Worm (Caenorhabditis elegans) whole organism, L4 larva: ENCODE measurements around the gene srz-94.

Experiments
- arid-1 ChIP-seq: fragments of 200-800 bp; sonication (Bioruptor generic); conservative IDR thresholded peaks from 2 replicates; pipeline ENCODE4 v1.3.6; 2022; ENCODE audit warnings: missing genetic modification reagents, missing genetic modification characterization, missing compliant biosample characterization
- lin-1 ChIP-seq: fragments of 200-800 bp; sonication (Bioruptor generic); IDR thresholded peaks from 2 replicates; pipeline ENCODE4 v1.3.6; 2022; ENCODE audit warnings: missing genetic modification reagents, missing genetic modification characterization, missing compliant biosample characterization
- mes-2 ChIP-seq: sonication (generic microtip); optimal IDR thresholded peaks from 2 replicates; lab custom pipeline; 2016; ENCODE audit warnings: missing genotype, mild to moderate bottlenecking, missing genetic modification characterization, missing compliant biosample characterization; ENCODE audit not compliant: poor library complexity, severe bottlenecking
- nhr-10 ChIP-seq: fragments of 150-350 bp; optimal IDR thresholded peaks from 2 replicates; lab custom pipeline; 2014; ENCODE audit warnings: missing biosample characterization, missing genetic modification characterization

- no peak for TF ChIP-seq mes-2 (tag; lab: Kevin White, UChicago)
- TF ChIP-seq nhr-10 (tag; lab: Kevin White, UChicago), result no peak
- no peak for TF ChIP-seq lin-1 (GFP tag; lab: Robert Waterston, UW)
- no peak for TF ChIP-seq arid-1 (GFP tag; lab: Robert Waterston, UW)
Measured at ce11 chrV:17059987-17060386, 24.2 kb upstream of the srz-94 start, which contains the start of gene sri-66.
